Worm (Caenorhabditis elegans) whole organism, L2 larva: ENCODE data around the gene T23F4.2.
"Not testable (repeated sequence)": the region's sequence is repeated elsewhere in the genome, so short reads cannot be mapped to it uniquely, and the experiment has no call there.

Source experiments
- ceh-82 ChIP-seq: fragments of 150-350 bp; optimal IDR thresholded peaks from 2 replicates; lab custom pipeline; 2014; ENCODE audit warnings: missing biosample characterization, missing genetic modification characterization
- mab-5 ChIP-seq: fragments of 150-350 bp; optimal IDR thresholded peaks from 2 replicates; lab custom pipeline; 2014; ENCODE audit warnings: missing biosample characterization, missing genetic modification characterization
- nhr-10 ChIP-seq: sonication (generic microtip); optimal IDR thresholded peaks from 2 replicates; lab custom pipeline; 2017; ENCODE audit warnings: missing biosample characterization, missing genetic modification characterization
- nhr-237 ChIP-seq: fragments of 150-350 bp; optimal IDR thresholded peaks from 2 replicates; lab custom pipeline; 2014; ENCODE audit warnings: missing biosample characterization, missing genetic modification characterization
- zag-1 ChIP-seq: fragments of 150-350 bp; optimal IDR thresholded peaks from 2 replicates; lab custom pipeline; 2014; ENCODE audit warnings: missing biosample characterization, missing genetic modification characterization

- TF ChIP-seq nhr-10, zag-1, nhr-237, mab-5, ceh-82 (tag; lab: Kevin White, UChicago): not testable (repeated sequence)
Observed at ce11 chrII:1134314-1135108, 28.9 kb upstream of the T23F4.2 start.
